Fruit fly (Drosophila melanogaster) whole organism, prepupa: ENCODE data around the gene Nt5b.

Experiments
- Blimp-1 ChIP-seq: fragments of 200-800 bp; sonication (Bioruptor generic); optimal IDR thresholded peaks from 3 replicates; lab custom pipeline; 2017; ENCODE audit warnings: missing biosample characterization, missing genetic modification characterization, mild to moderate bottlenecking, moderate library complexity, missing genetic modification reagents
- CG10631 ChIP-seq: fragments of 200-800 bp; sonication (Bioruptor generic); optimal IDR thresholded peaks from 2 replicates; lab custom pipeline; 2016; ENCODE audit warnings: missing biosample characterization, missing genetic modification characterization
- CG10669 ChIP-seq: fragments of 200-800 bp; sonication (Bioruptor generic); optimal IDR thresholded peaks from 3 replicates; lab custom pipeline; 2018; ENCODE audit warnings: missing biosample characterization, mild to moderate bottlenecking, missing genetic modification characterization, moderate library complexity
- CG11762 ChIP-seq: fragments of 200-800 bp; sonication (Bioruptor generic); optimal IDR thresholded peaks from 3 replicates; lab custom pipeline; 2016; ENCODE audit warnings: missing biosample characterization, missing genetic modification characterization; ENCODE audit not compliant: insufficient read depth
- CG11902 ChIP-seq: fragments of 200-800 bp; sonication (Bioruptor generic); optimal IDR thresholded peaks from 3 replicates; lab custom pipeline; 2016; ENCODE audit warnings: missing biosample characterization, missing genetic modification characterization
- CG15336 ChIP-seq: fragments of 200-800 bp; sonication (Bioruptor generic); IDR thresholded peaks from 2 replicates; pipeline ENCODE4 v1.3.6; 2022; ENCODE audit warnings: missing biosample characterization, missing genetic modification characterization
- CG1621 ChIP-seq: fragments of 200-800 bp; sonication (Bioruptor generic); optimal IDR thresholded peaks from 3 replicates; lab custom pipeline; 2018; ENCODE audit warnings: missing biosample characterization, mild to moderate bottlenecking, missing genetic modification characterization
- CG16779 ChIP-seq: fragments of 200-800 bp; sonication (Bioruptor generic); optimal IDR thresholded peaks from 3 replicates; lab custom pipeline; 2017; ENCODE audit warnings: missing biosample characterization, mild to moderate bottlenecking, missing genetic modification characterization
- CG3032 ChIP-seq: fragments of 200-800 bp; optimal IDR thresholded peaks from 2 replicates; lab custom pipeline; 2019; ENCODE audit warnings: missing biosample characterization, mild to moderate bottlenecking, missing genetic modification characterization, moderate library complexity
- CG31627 ChIP-seq: fragments of 200-800 bp; sonication (Bioruptor generic); optimal IDR thresholded peaks from 3 replicates; lab custom pipeline; 2016; ENCODE audit warnings: missing biosample characterization, missing genetic modification characterization
- CG32006 ChIP-seq: fragments of 200-800 bp; sonication (Bioruptor generic); optimal IDR thresholded peaks from 3 replicates; lab custom pipeline; 2017; ENCODE audit warnings: missing biosample characterization, mild to moderate bottlenecking, missing genetic modification characterization
- CG34406 ChIP-seq: fragments of 200-800 bp; sonication (Bioruptor generic); optimal IDR thresholded peaks from 3 replicates; lab custom pipeline; 2016; ENCODE audit warnings: missing biosample characterization, missing genetic modification characterization
- CG3919 ChIP-seq: fragments of 200-800 bp; sonication (Bioruptor generic); optimal IDR thresholded peaks from 3 replicates; lab custom pipeline; 2016; ENCODE audit warnings: missing biosample characterization, missing genetic modification characterization
- CG4318 ChIP-seq: fragments of 200-800 bp; sonication (Bioruptor generic); optimal IDR thresholded peaks from 3 replicates; lab custom pipeline; 2017; ENCODE audit warnings: missing biosample characterization, mild to moderate bottlenecking, missing genetic modification characterization
- CG6163 ChIP-seq: fragments of 200-800 bp; sonication (Bioruptor generic); IDR thresholded peaks from 3 replicates; pipeline ENCODE4 v1.3.6; 2022; ENCODE audit warnings: missing biosample characterization, missing genetic modification characterization
- CG6276 ChIP-seq: fragments of 200-800 bp; sonication (Bioruptor generic); optimal IDR thresholded peaks from 2 replicates; lab custom pipeline; 2017; ENCODE audit warnings: missing biosample characterization, mild to moderate bottlenecking, missing genetic modification characterization
- CG6792 ChIP-seq: fragments of 200-800 bp; sonication (Bioruptor generic); optimal IDR thresholded peaks from 3 replicates; lab custom pipeline; 2016; ENCODE audit warnings: missing biosample characterization, missing genetic modification characterization
- CG6808 ChIP-seq: fragments of 200-800 bp; sonication (Bioruptor generic); optimal IDR thresholded peaks from 3 replicates; lab custom pipeline; 2017; ENCODE audit warnings: missing biosample characterization, missing genetic modification characterization, mild to moderate bottlenecking, moderate library complexity, missing genetic modification reagents
- CG6854 ChIP-seq: fragments of 200-800 bp; sonication (Bioruptor generic); optimal IDR thresholded peaks from 2 replicates; lab custom pipeline; 2017; ENCODE audit warnings: missing biosample characterization, mild to moderate bottlenecking, missing genetic modification characterization
- CG7368 ChIP-seq: fragments of 200-800 bp; sonication (Bioruptor generic); optimal IDR thresholded peaks from 3 replicates; lab custom pipeline; 2016; ENCODE audit warnings: missing biosample characterization, missing genetic modification characterization
- CG8119 ChIP-seq: fragments of 200-800 bp; sonication (Bioruptor generic); IDR thresholded peaks from 3 replicates; pipeline ENCODE4 v1.3.6; 2022; ENCODE audit warnings: missing biosample characterization, missing genetic modification characterization
- CG9139 ChIP-seq: fragments of 200-800 bp; sonication (Bioruptor generic); optimal IDR thresholded peaks from 3 replicates; lab custom pipeline; 2017; ENCODE audit warnings: missing biosample characterization, mild to moderate bottlenecking, missing genetic modification characterization
- Ets21C ChIP-seq: fragments of 200-800 bp; sonication (Bioruptor generic); optimal IDR thresholded peaks from 3 replicates; lab custom pipeline; 2016; ENCODE audit warnings: missing biosample characterization, missing genetic modification characterization
- Ets96B ChIP-seq: fragments of 200-800 bp; optimal IDR thresholded peaks from 2 replicates; lab custom pipeline; 2019; ENCODE audit warnings: missing biosample characterization, mild to moderate bottlenecking, missing genetic modification characterization, moderate library complexity
- Gug ChIP-seq: fragments of 200-800 bp; sonication (Bioruptor generic); IDR thresholded peaks from 2 replicates; pipeline ENCODE4 v1.3.6; 2022; ENCODE audit warnings: missing biosample characterization, missing genetic modification characterization
- Hr38 ChIP-seq: sonication (Bioruptor generic); optimal IDR thresholded peaks from 2 replicates; lab custom pipeline; 2016; ENCODE audit warnings: missing biosample characterization, missing genetic modification characterization
- Hr39 ChIP-seq: fragments of 200-800 bp; sonication (Bioruptor generic); optimal IDR thresholded peaks from 2 replicates; lab custom pipeline; 2016; ENCODE audit warnings: missing biosample characterization, missing genetic modification characterization
- Lpt ChIP-seq: fragments of 200-800 bp; sonication (Bioruptor generic); optimal IDR thresholded peaks from 3 replicates; lab custom pipeline; 2016; ENCODE audit warnings: missing biosample characterization, missing genetic modification characterization
- Met ChIP-seq: fragments of 200-800 bp; sonication (Bioruptor generic); optimal IDR thresholded peaks from 3 replicates; lab custom pipeline; 2016; ENCODE audit warnings: missing biosample characterization, missing genetic modification characterization
- Smox ChIP-seq: fragments of 200-800 bp; sonication (Bioruptor generic); optimal IDR thresholded peaks from 3 replicates; lab custom pipeline; 2016; ENCODE audit warnings: missing biosample characterization, missing genetic modification characterization
- Sox102F ChIP-seq: fragments of 200-800 bp; sonication (Bioruptor generic); optimal IDR thresholded peaks from 2 replicates; lab custom pipeline; 2016; ENCODE audit warnings: missing biosample characterization, mild to moderate bottlenecking, missing genetic modification characterization
- achi ChIP-seq: fragments of 200-800 bp; sonication (Bioruptor generic); optimal IDR thresholded peaks from 3 replicates; lab custom pipeline; 2016; ENCODE audit warnings: missing biosample characterization, missing genetic modification characterization
- acj6 ChIP-seq: fragments of 200-800 bp; sonication (Bioruptor generic); optimal IDR thresholded peaks from 3 replicates; lab custom pipeline; 2016; ENCODE audit warnings: missing biosample characterization, missing genetic modification characterization
- cyc ChIP-seq: fragments of 200-800 bp; sonication (Bioruptor generic); optimal IDR thresholded peaks from 3 replicates; lab custom pipeline; 2016; ENCODE audit warnings: missing biosample characterization, missing genetic modification characterization
- dsx ChIP-seq: fragments of 200-800 bp; optimal IDR thresholded peaks from 3 replicates; lab custom pipeline; 2019; ENCODE audit warnings: missing biosample characterization, mild to moderate bottlenecking, missing genetic modification characterization, moderate library complexity; ENCODE audit not compliant: poor library complexity, severe bottlenecking
- eg ChIP-seq: fragments of 200-800 bp; sonication (Bioruptor generic); IDR thresholded peaks from 3 replicates; pipeline ENCODE4 v1.3.6; 2022; ENCODE audit warnings: missing biosample characterization, missing genetic modification characterization
- fd59A ChIP-seq: fragments of 200-800 bp; sonication (Bioruptor generic); optimal IDR thresholded peaks from 2 replicates; lab custom pipeline; 2017; ENCODE audit warnings: missing biosample characterization, mild to moderate bottlenecking, missing genetic modification characterization, missing genetic modification reagents
- fd85E ChIP-seq: fragments of 200-800 bp; sonication (Bioruptor generic); optimal IDR thresholded peaks from 3 replicates; lab custom pipeline; 2016; ENCODE audit warnings: missing biosample characterization, missing genetic modification characterization
- fkh ChIP-seq: fragments of 200-800 bp; sonication (Bioruptor generic); optimal IDR thresholded peaks from 3 replicates; lab custom pipeline; 2017; ENCODE audit warnings: missing biosample characterization, mild to moderate bottlenecking, missing genetic modification characterization, moderate library complexity
- lz ChIP-seq: fragments of 200-800 bp; sonication (Bioruptor generic); optimal IDR thresholded peaks from 3 replicates; lab custom pipeline; 2016; ENCODE audit warnings: missing biosample characterization, missing genetic modification characterization
- net ChIP-seq: fragments of 200-800 bp; sonication (Bioruptor generic); optimal IDR thresholded peaks from 3 replicates; lab custom pipeline; 2016; ENCODE audit warnings: missing biosample characterization, missing genetic modification characterization
- pdm3 ChIP-seq: fragments of 200-800 bp; sonication (Bioruptor generic); optimal IDR thresholded peaks from 3 replicates; lab custom pipeline; 2016; ENCODE audit warnings: missing biosample characterization, missing genetic modification characterization
- salr ChIP-seq, 2 experiments: fragments of 200-800 bp; sonication (Bioruptor generic); optimal IDR thresholded peaks; 3 replicates each; lab custom pipeline; 2016 to 2018; ENCODE audit warnings: missing biosample characterization in 2 of 2, missing genetic modification characterization in 2 of 2, mild to moderate bottlenecking in 1 of 2
- spab ChIP-seq: fragments of 200-800 bp; sonication (Bioruptor generic); optimal IDR thresholded peaks from 2 replicates; lab custom pipeline; 2017; ENCODE audit warnings: missing biosample characterization, mild to moderate bottlenecking, missing genetic modification characterization, missing genetic modification reagents
- ss ChIP-seq, 2 experiments: fragments of 200-800 bp; sonication (Bioruptor generic); optimal IDR thresholded peaks; 2 replicates in 1 of 2; 3 replicates in 1 of 2; lab custom pipeline; 2017 to 2018; ENCODE audit warnings: mild to moderate bottlenecking in 2 of 2, missing biosample characterization in 2 of 2, missing genetic modification characterization in 2 of 2, moderate library complexity in 1 of 2
- svp ChIP-seq: fragments of 200-800 bp; sonication (Bioruptor generic); peaks from one replicate; lab custom pipeline; 2016; ENCODE audit warnings: missing biosample characterization, missing genetic modification characterization
- topi ChIP-seq: fragments of 200-800 bp; sonication (Bioruptor generic); optimal IDR thresholded peaks from 3 replicates; lab custom pipeline; 2016; ENCODE audit warnings: missing biosample characterization, missing genetic modification characterization
- vri ChIP-seq: fragments of 200-800 bp; sonication (Bioruptor generic); optimal IDR thresholded peaks from 3 replicates; lab custom pipeline; 2016; ENCODE audit warnings: missing biosample characterization, mild to moderate bottlenecking, missing genetic modification characterization

Gene Nt5b

DNA sequence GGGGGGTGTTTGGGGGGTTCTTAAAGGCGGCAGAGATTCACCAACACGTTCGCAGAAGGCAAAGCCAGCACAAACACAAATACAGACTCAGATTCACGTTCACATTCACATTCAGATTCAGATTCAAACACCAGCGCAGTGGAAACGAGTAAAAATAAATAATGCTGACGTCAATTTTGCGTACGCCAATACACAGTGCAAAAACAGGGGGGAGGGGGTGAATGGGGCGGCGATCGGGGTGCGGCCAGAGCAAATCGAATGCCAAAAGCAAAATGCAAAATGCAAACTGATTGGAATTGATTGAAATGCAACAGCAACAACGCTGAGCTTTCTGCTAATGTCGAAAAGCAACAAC is 41.3 kb downstream of the Nt5b start:
- TF ChIP-seq CG16779 (tag; lab: Kevin White, UChicago) (peak; percentile 10), achi (GFP tag; lab: Kevin White, UChicago) (no peak), CG4318 (GFP tag; lab: Kevin White, UChicago) (no peak), CG7368 (GFP tag; lab: Kevin White, UChicago) (no peak), CG1621 (tag; lab: Kevin White, UChicago) (no peak), acj6 (no peak), CG9139 (GFP tag; lab: Kevin White, UChicago) (no peak), pdm3 (GFP tag; lab: Kevin White, UChicago) (no peak), CG10631 (GFP tag; lab: Kevin White, UChicago) (no peak), CG3032 (tag; lab: Kevin White, UChicago) (no peak), Blimp-1 (no peak), spab (GFP tag; lab: Kevin White, UChicago) (no peak), CG3919 (no peak), Hr39 (no peak), fkh (GFP tag; lab: Kevin White, UChicago) (no peak), Met (GFP tag; lab: Kevin White, UChicago) (no peak), CG11762 (GFP tag; lab: Kevin White, UChicago) (no peak), Gug (peak; percentile 10; the same call in 1 of the 2 replicates), CG34406 (GFP tag; lab: Kevin White, UChicago) (no peak), eg (peak; percentile 54; the same call in 1 of the 3 replicates), CG31627 (GFP tag; lab: Kevin White, UChicago) (no peak), CG32006 (GFP tag; lab: Kevin White, UChicago) (no peak), topi (GFP tag; lab: Kevin White, UChicago) (no peak), Hr38 (GFP tag; lab: Kevin White, UChicago) (no peak), ss (GFP tag; optimal IDR thresholded peaks at IDR 0.05; lab: Kevin White, UChicago) (peak in 1 of 2 experiments; percentile 14), CG6854 (GFP tag; lab: Kevin White, UChicago) (no peak), Lpt (GFP tag; lab: Kevin White, UChicago) (no peak), lz (GFP tag; lab: Kevin White, UChicago) (no peak), fd59A (GFP tag; lab: Kevin White, UChicago) (no peak), CG8119 (GFP tag; lab: Robert Waterston, UW) (peak; percentile 25; the same call in 1 of the 3 replicates), CG6163 (GFP tag; lab: Robert Waterston, UW) (peak; percentile 55; the same call in 1 of the 3 replicates), CG15336 (0 out of 2 replicates have a peak, but pooled peaks have one; percentile 10), svp (GFP tag; lab: Kevin White, UChicago) (no peak), CG6276 (GFP tag; lab: Kevin White, UChicago) (peak; percentile 30), CG6792 (GFP tag; lab: Kevin White, UChicago) (no peak), CG10669 (GFP tag; lab: Kevin White, UChicago) (no peak), vri (GFP tag; lab: Kevin White, UChicago) (no peak), fd85E (GFP tag; lab: Kevin White, UChicago) (no peak)
- TF ChIP-seq, all 60 proteins: peak for 8

DNA sequence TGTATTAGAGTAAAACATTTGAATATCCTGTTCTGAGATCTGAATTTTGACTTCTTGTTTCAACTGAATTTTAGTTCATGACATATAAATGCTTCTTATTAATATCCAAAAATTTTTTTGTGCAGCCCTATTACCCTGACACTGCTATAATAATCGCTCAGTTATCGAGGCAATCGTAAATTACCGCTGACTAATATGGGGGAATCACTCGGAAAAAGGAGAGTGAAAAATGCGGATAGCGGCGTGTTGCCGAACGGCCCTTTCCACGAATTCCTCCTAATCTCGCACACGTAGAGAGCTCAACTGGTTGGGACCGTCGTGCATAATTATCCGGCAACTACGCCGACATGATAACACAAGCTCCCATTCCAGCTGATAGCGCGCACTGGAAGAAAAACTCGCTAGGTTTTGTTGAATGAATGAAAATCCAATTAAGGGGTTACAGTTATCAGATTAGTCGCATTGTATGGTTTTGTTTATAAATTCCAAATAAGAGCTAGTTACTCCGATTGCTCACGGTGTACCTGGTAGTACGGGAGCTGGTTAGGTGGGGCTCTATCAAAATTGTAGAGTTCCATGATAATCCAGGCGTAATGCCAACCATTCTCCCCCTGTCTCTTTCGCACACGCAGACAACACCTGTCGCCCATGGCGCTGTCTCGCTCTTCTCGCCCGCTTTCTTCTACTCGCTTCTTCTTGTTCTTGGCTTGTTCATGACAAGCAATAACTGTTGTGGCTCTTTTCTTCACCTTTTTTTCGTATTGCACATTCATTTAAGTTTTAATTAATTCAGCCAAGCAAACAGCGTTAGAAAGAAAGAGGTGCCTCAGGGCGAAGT is 41.9 kb downstream of the Nt5b start:
- peak; percentile 31 for TF ChIP-seq fd59A (GFP tag; lab: Kevin White, UChicago)
- peak; percentile 10 for TF ChIP-seq Hr39
- peak; percentile 73 for TF ChIP-seq Gug
- TF ChIP-seq net (GFP tag; lab: Kevin White, UChicago), result peak; percentile 48
- no peak for TF ChIP-seq CG11762 (GFP tag; lab: Kevin White, UChicago)
- peak; percentile 35 for TF ChIP-seq Smox (GFP tag; lab: Kevin White, UChicago)
- peak; percentile 35 to 41 for TF ChIP-seq salr (GFP tag; optimal IDR thresholded peaks at IDR 0.05; lab: Kevin White, UChicago)
- peak; percentile 68 for TF ChIP-seq vri (GFP tag; lab: Kevin White, UChicago)
- TF ChIP-seq CG11902 (GFP tag; lab: Kevin White, UChicago), result peak; percentile 39
- peak; percentile 72 for TF ChIP-seq CG6163 (GFP tag; lab: Robert Waterston, UW)
- no peak for TF ChIP-seq CG6854 (GFP tag; lab: Kevin White, UChicago)
- no peak for TF ChIP-seq dsx (GFP tag; lab: Kevin White, UChicago)
- TF ChIP-seq Sox102F (GFP tag; lab: Kevin White, UChicago), result no peak
- no peak for TF ChIP-seq Ets96B (tag; lab: Kevin White, UChicago)
- no peak for TF ChIP-seq Ets21C (GFP tag; lab: Kevin White, UChicago)
- peak; percentile 45 for TF ChIP-seq cyc (GFP tag; lab: Kevin White, UChicago)
- peak; percentile 86 for TF ChIP-seq eg
- no peak for TF ChIP-seq Hr38 (GFP tag; lab: Kevin White, UChicago)
- no peak for TF ChIP-seq CG6808 (GFP tag; lab: Kevin White, UChicago)
